Fruit fly (Drosophila melanogaster) whole organism, adult: ENCODE data around the gene CG7565.

Experiments
- CG12768 ChIP-seq: fragments of 200-800 bp; sonication (Bioruptor generic); optimal IDR thresholded peaks from 2 replicates; lab custom pipeline; 2017; ENCODE audit warnings: missing biosample characterization, missing genetic modification characterization, mild to moderate bottlenecking, moderate library complexity, missing genetic modification reagents
- CG14711 ChIP-seq: fragments of 200-800 bp; sonication (Bioruptor generic); optimal IDR thresholded peaks from 2 replicates; lab custom pipeline; 2018; ENCODE audit warnings: missing biosample characterization, mild to moderate bottlenecking, missing genetic modification characterization, moderate library complexity
- CG33017 ChIP-seq: fragments of 200-800 bp; sonication (Bioruptor generic); optimal IDR thresholded peaks from 2 replicates; lab custom pipeline; 2018; ENCODE audit warnings: missing biosample characterization, mild to moderate bottlenecking, missing genetic modification characterization, moderate library complexity
- CG5204 ChIP-seq: fragments of 200-800 bp; sonication (Bioruptor generic); optimal IDR thresholded peaks from 2 replicates; lab custom pipeline; 2016; ENCODE audit warnings: missing biosample characterization, missing genetic modification characterization
- CG7101 ChIP-seq: fragments of 200-800 bp; sonication (Bioruptor generic); optimal IDR thresholded peaks from 2 replicates; lab custom pipeline; 2018; ENCODE audit warnings: missing biosample characterization, mild to moderate bottlenecking, missing genetic modification characterization, moderate library complexity
- Clk ChIP-seq: fragments of 200-800 bp; sonication (Bioruptor generic); optimal IDR thresholded peaks from 2 replicates; lab custom pipeline; 2017; ENCODE audit warnings: missing biosample characterization, missing genetic modification characterization
- Crg-1 ChIP-seq: fragments of 200-800 bp; sonication (Bioruptor generic); optimal IDR thresholded peaks from 2 replicates; lab custom pipeline; 2016; ENCODE audit warnings: missing biosample characterization, missing genetic modification characterization
- Hr96 ChIP-seq: fragments of 200-800 bp; sonication (Bioruptor generic); optimal IDR thresholded peaks from 2 replicates; lab custom pipeline; 2016; ENCODE audit warnings: missing biosample characterization, missing genetic modification characterization
- Mnt ChIP-seq: fragments of 200-800 bp; sonication (Bioruptor generic); optimal IDR thresholded peaks from 2 replicates; lab custom pipeline; 2016; ENCODE audit warnings: missing biosample characterization, mild to moderate bottlenecking, missing genetic modification characterization
- bab1 ChIP-seq: fragments of 200-800 bp; sonication (Bioruptor generic); optimal IDR thresholded peaks from 3 replicates; lab custom pipeline; 2019; ENCODE audit warnings: missing biosample characterization, mild to moderate bottlenecking, missing genetic modification characterization, moderate library complexity
- cnc ChIP-seq, 2 experiments: fragments of >200 bp; optimal IDR thresholded peaks; 2 replicates each; lab custom pipeline; 2017
- kay ChIP-seq: fragments of 200-800 bp; sonication (Bioruptor generic); peaks from one replicate; lab custom pipeline; 2016; ENCODE audit warnings: missing biosample characterization, missing genetic modification characterization, borderline replicate concordance
- tj ChIP-seq: fragments of 200-800 bp; sonication (Bioruptor generic); optimal IDR thresholded peaks from 3 replicates; lab custom pipeline; 2017; ENCODE audit warnings: missing biosample characterization, mild to moderate bottlenecking, missing genetic modification characterization, moderate library complexity
- toe ChIP-seq: fragments of 200-800 bp; sonication (Bioruptor generic); optimal IDR thresholded peaks from 2 replicates; lab custom pipeline; 2016; ENCODE audit warnings: missing biosample characterization, missing genetic modification characterization

dm6 chr3L:8057423-8057822, 34.2 kb downstream of the CG7565 start:
- TF ChIP-seq Hr96 (GFP tag; lab: Kevin White, UChicago) (no peak), CG12768 (GFP tag; lab: Kevin White, UChicago) (no peak), toe (no peak), Crg-1 (GFP tag; lab: Kevin White, UChicago) (no peak), CG5204 (no peak), CG33017 (tag; lab: Kevin White, UChicago) (no peak), kay (GFP tag; lab: Kevin White, UChicago) (no peak), Clk (GFP tag; lab: Kevin White, UChicago) (no peak), Mnt (GFP tag; lab: Kevin White, UChicago) (no peak), CG7101 (no peak), bab1 (GFP tag; lab: Kevin White, UChicago) (no peak), cnc (optimal IDR thresholded peaks at IDR 0.05; lab: Kevin White, UChicago) (no peak), tj (no peak), CG14711 (tag; lab: Kevin White, UChicago) (no peak)
